Fruit fly (Drosophila melanogaster): Measurements from ENCODE around the gene Polr2L.

DNA sequence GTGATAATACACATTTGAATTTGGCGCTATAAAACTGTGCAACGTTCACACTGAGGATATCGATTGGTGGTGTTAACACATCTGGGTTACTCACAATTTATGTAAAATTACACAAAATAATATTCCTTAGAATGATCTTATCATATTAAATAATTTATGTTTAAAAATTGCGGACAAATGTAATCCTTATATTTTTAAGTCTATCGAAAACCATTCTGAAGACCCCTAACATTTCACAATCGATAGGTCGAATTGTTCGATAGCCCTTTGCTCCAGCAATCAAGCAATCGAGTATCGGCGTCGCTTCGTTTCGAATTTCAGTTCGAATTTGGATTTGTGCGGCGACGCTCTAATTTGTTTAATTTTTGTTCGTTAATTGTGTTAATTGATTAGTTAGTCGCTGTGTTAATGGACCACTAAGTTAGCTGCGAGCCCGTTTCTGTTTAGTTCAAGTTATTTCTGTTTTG, 36.3 kb downstream of the Polr2L start, which contains the start of gene asp:
- TF ChIP-seq CG1647 (GFP tag; optimal IDR thresholded peaks at IDR 0.05): no peak
- TF ChIP-seq CG16813 (GFP tag; IDR thresholded peaks at IDR 0.05; ENCODE audit: partially characterized antibody): peak; percentile 89
- peak; percentile 61 for TF ChIP-seq CG12391 (tag; optimal IDR thresholded peaks at IDR 0.05)
- TF ChIP-seq tup (GFP tag; optimal IDR thresholded peaks at IDR 0.05): no peak

Data from whole organism, embryonic.